Worm (Caenorhabditis elegans) whole organism, early embryonic: ENCODE data around the gene F16G10.3.

Experiments used
- ama-1 ChIP-seq: fragments of 150-350 bp; optimal IDR thresholded peaks from 2 replicates; lab custom pipeline; 2014
- hnd-1 ChIP-seq: sonication (generic microtip); optimal IDR thresholded peaks from 2 replicates; lab custom pipeline; 2016; ENCODE audit warnings: missing genetic modification characterization, missing compliant biosample characterization

- TF ChIP-seq ama-1 (lab: Kevin White, UChicago) (no peak), hnd-1 (tag; lab: Kevin White, UChicago) (no peak)
These were observed 8.5 kb upstream of the F16G10.3 start, which contains the start of gene F43C11.11 for ce11 chrII:2363673-2364072.
